Worm (Caenorhabditis elegans) whole organism, late embryonic: ENCODE measurements around the gene col-2.

ENCODE experiments used
- C38D4.7 ChIP-seq: fragments of 200-800 bp; sonication (Bioruptor generic); optimal IDR thresholded peaks from 2 replicates; lab custom pipeline; 2018; ENCODE audit warnings: mild to moderate bottlenecking, missing genetic modification characterization, moderate library complexity, missing compliant biosample characterization
- F13H6.1 ChIP-seq: sonication (generic microtip); optimal IDR thresholded peaks from 2 replicates; lab custom pipeline; 2016; ENCODE audit warnings: missing genetic modification characterization, missing compliant biosample characterization
- K02D7.2 ChIP-seq: sonication (generic microtip); optimal IDR thresholded peaks from 2 replicates; lab custom pipeline; 2017; ENCODE audit warnings: mild to moderate bottlenecking, missing genetic modification characterization, missing compliant biosample characterization
- T23F11.4 ChIP-seq: fragments of 200-800 bp; sonication (Bioruptor generic); optimal IDR thresholded peaks from 2 replicates; lab custom pipeline; 2018; ENCODE audit warnings: mild to moderate bottlenecking, missing genetic modification characterization, missing compliant biosample characterization
- ahr-1 ChIP-seq: sonication (generic microtip); optimal IDR thresholded peaks from 2 replicates; lab custom pipeline; 2016; ENCODE audit warnings: missing genetic modification characterization, missing compliant biosample characterization
- ama-1 ChIP-seq: fragments of 150-350 bp; optimal IDR thresholded peaks from 2 replicates; lab custom pipeline; 2014
- ceh-14 ChIP-seq: sonication (generic microtip); optimal IDR thresholded peaks from 2 replicates; lab custom pipeline; 2016; ENCODE audit warnings: missing genotype, missing genetic modification characterization, missing compliant biosample characterization
- ceh-2 ChIP-seq: sonication (generic microtip); optimal IDR thresholded peaks from 2 replicates; lab custom pipeline; 2016; ENCODE audit warnings: missing genotype, missing genetic modification characterization, missing compliant biosample characterization
- ceh-22 ChIP-seq: sonication (generic microtip); optimal IDR thresholded peaks from 2 replicates; lab custom pipeline; 2017; ENCODE audit warnings: missing biosample characterization, missing genetic modification characterization
- ceh-30 ChIP-seq: fragments of 150-350 bp; optimal IDR thresholded peaks from 2 replicates; lab custom pipeline; 2014; ENCODE audit warnings: missing biosample characterization, missing genetic modification characterization
- ceh-31 ChIP-seq: sonication (generic microtip); optimal IDR thresholded peaks from 2 replicates; lab custom pipeline; 2016; ENCODE audit warnings: missing genetic modification characterization, missing compliant biosample characterization
- ceh-34 ChIP-seq: sonication (generic microtip); optimal IDR thresholded peaks from 2 replicates; lab custom pipeline; 2016; ENCODE audit warnings: mild to moderate bottlenecking, missing genetic modification characterization, missing compliant biosample characterization
- ceh-45 ChIP-seq: fragments of 200-800 bp; sonication (Bioruptor generic); IDR thresholded peaks from 2 replicates; pipeline ENCODE4 v1.3.6; 2022; ENCODE audit warnings: missing genetic modification reagents, missing genetic modification characterization, missing compliant biosample characterization
- ceh-6 ChIP-seq: fragments of 200-800 bp; sonication (Bioruptor generic); optimal IDR thresholded peaks from 2 replicates; lab custom pipeline; 2018; ENCODE audit warnings: mild to moderate bottlenecking, missing genetic modification characterization, missing compliant biosample characterization
- ceh-9 ChIP-seq: sonication (generic microtip); optimal IDR thresholded peaks from 2 replicates; lab custom pipeline; 2016; ENCODE audit warnings: mild to moderate bottlenecking, missing genetic modification characterization, inconsistent platforms, missing compliant biosample characterization
- che-1 ChIP-seq: sonication (generic microtip); optimal IDR thresholded peaks from 2 replicates; lab custom pipeline; 2016; ENCODE audit warnings: mild to moderate bottlenecking, missing genetic modification characterization, missing compliant biosample characterization
- dmd-4 ChIP-seq: sonication (generic microtip); optimal IDR thresholded peaks from 2 replicates; lab custom pipeline; 2016; ENCODE audit warnings: borderline replicate concordance, missing genetic modification characterization, missing compliant biosample characterization
- dve-1 ChIP-seq: sonication (generic microtip); optimal IDR thresholded peaks from 2 replicates; lab custom pipeline; 2017; ENCODE audit warnings: antibody characterized with exemption, mild to moderate bottlenecking, missing genetic modification characterization, missing compliant biosample characterization
- elt-2 ChIP-seq: sonication (generic microtip); optimal IDR thresholded peaks from 2 replicates; lab custom pipeline; 2016; ENCODE audit warnings: missing genetic modification reagents, missing genetic modification characterization, missing compliant biosample characterization
- elt-4 ChIP-seq: sonication (generic microtip); optimal IDR thresholded peaks from 2 replicates; lab custom pipeline; 2016; ENCODE audit warnings: missing genetic modification characterization, missing compliant biosample characterization
- ets-4 ChIP-seq: sonication (generic microtip); optimal IDR thresholded peaks from 2 replicates; lab custom pipeline; 2016; ENCODE audit warnings: missing genetic modification characterization, missing compliant biosample characterization
- fkh-10 ChIP-seq: fragments of 150-350 bp; optimal IDR thresholded peaks from 2 replicates; lab custom pipeline; 2014; ENCODE audit warnings: missing biosample characterization, missing genetic modification reagents, missing genetic modification characterization
- fkh-6 ChIP-seq: sonication (generic microtip); optimal IDR thresholded peaks from 2 replicates; lab custom pipeline; 2016; ENCODE audit warnings: missing genetic modification characterization, missing compliant biosample characterization
- gmeb-2 ChIP-seq: sonication (generic microtip); optimal IDR thresholded peaks from 2 replicates; lab custom pipeline; 2016; ENCODE audit warnings: missing genetic modification characterization, inconsistent platforms, missing compliant biosample characterization
- hlh-13 ChIP-seq: fragments of 200-800 bp; sonication (Bioruptor generic); optimal IDR thresholded peaks from 2 replicates; lab custom pipeline; 2018; ENCODE audit warnings: mild to moderate bottlenecking, missing genetic modification characterization, missing compliant biosample characterization
- hlh-15 ChIP-seq: sonication (generic microtip); optimal IDR thresholded peaks from 2 replicates; lab custom pipeline; 2016; ENCODE audit warnings: missing genetic modification characterization, missing compliant biosample characterization
- hlh-8 ChIP-seq: sonication (generic microtip); optimal IDR thresholded peaks from 2 replicates; lab custom pipeline; 2016; ENCODE audit warnings: missing genotype, missing genetic modification characterization, missing compliant biosample characterization
- lim-6 ChIP-seq: sonication (generic microtip); optimal IDR thresholded peaks from 2 replicates; lab custom pipeline; 2016; ENCODE audit warnings: missing genetic modification characterization, missing compliant biosample characterization
- lin-11 ChIP-seq: fragments of 200-800 bp; sonication (Bioruptor generic); optimal IDR thresholded peaks from 2 replicates; lab custom pipeline; 2018; ENCODE audit warnings: mild to moderate bottlenecking, missing genetic modification characterization, missing compliant biosample characterization
- madf-2 ChIP-seq: sonication (generic microtip); optimal IDR thresholded peaks from 2 replicates; lab custom pipeline; 2017; ENCODE audit warnings: missing genetic modification characterization, missing compliant biosample characterization
- mec-3 ChIP-seq: sonication (generic microtip); optimal IDR thresholded peaks from 2 replicates; lab custom pipeline; 2016; ENCODE audit warnings: borderline replicate concordance, missing genetic modification characterization, missing compliant biosample characterization
- nfya-1 ChIP-seq: sonication (generic microtip); optimal IDR thresholded peaks from 2 replicates; lab custom pipeline; 2017; ENCODE audit warnings: missing genetic modification characterization, mild to moderate bottlenecking, missing compliant biosample characterization, antibody characterized with exemption, moderate library complexity
- nhr-11 ChIP-seq: fragments of 150-350 bp; optimal IDR thresholded peaks from 2 replicates; lab custom pipeline; 2014; ENCODE audit warnings: missing biosample characterization, missing genetic modification characterization
- npax-4 ChIP-seq: sonication (generic microtip); optimal IDR thresholded peaks from 2 replicates; lab custom pipeline; 2016; ENCODE audit warnings: missing genetic modification characterization, missing compliant biosample characterization
- odd-2 ChIP-seq: sonication (generic microtip); optimal IDR thresholded peaks from 2 replicates; lab custom pipeline; 2017; ENCODE audit warnings: antibody characterized with exemption, mild to moderate bottlenecking, missing genetic modification characterization, missing compliant biosample characterization
- pag-3 ChIP-seq: sonication (generic microtip); optimal IDR thresholded peaks from 2 replicates; lab custom pipeline; 2016; ENCODE audit warnings: missing compliant biosample characterization, missing genetic modification characterization, borderline replicate concordance
- pha-4 ChIP-seq: fragments of 150-350 bp; optimal IDR thresholded peaks from 2 replicates; lab custom pipeline; 2018; ENCODE audit warnings: missing biosample characterization, missing genetic modification reagents, missing genetic modification characterization
- pqm-1 ChIP-seq: sonication (generic microtip); optimal IDR thresholded peaks from 2 replicates; lab custom pipeline; 2016; ENCODE audit warnings: missing genetic modification characterization, missing compliant biosample characterization
- pros-1 ChIP-seq: fragments of 150-350 bp; optimal IDR thresholded peaks from 2 replicates; lab custom pipeline; 2014; ENCODE audit warnings: missing biosample characterization, missing genetic modification reagents, missing genetic modification characterization
- sdc-2 ChIP-seq: sonication (generic microtip); optimal IDR thresholded peaks from 2 replicates; lab custom pipeline; 2016; ENCODE audit warnings: missing genotype, missing genetic modification characterization, missing compliant biosample characterization
- sox-4 ChIP-seq: sonication (generic microtip); optimal IDR thresholded peaks from 2 replicates; lab custom pipeline; 2017; ENCODE audit warnings: mild to moderate bottlenecking, missing genetic modification characterization, inconsistent platforms, missing compliant biosample characterization
- syd-9 ChIP-seq: sonication (generic microtip); optimal IDR thresholded peaks from 2 replicates; lab custom pipeline; 2016; ENCODE audit warnings: mild to moderate bottlenecking, missing genetic modification characterization, moderate library complexity, missing compliant biosample characterization
- tbx-2 ChIP-seq: sonication (generic microtip); optimal IDR thresholded peaks from 2 replicates; lab custom pipeline; 2016; ENCODE audit warnings: missing genetic modification characterization, missing compliant biosample characterization
- tbx-7 ChIP-seq: sonication (generic microtip); optimal IDR thresholded peaks from 2 replicates; lab custom pipeline; 2016; ENCODE audit warnings: missing genotype, missing genetic modification characterization, missing compliant biosample characterization
- unc-42 ChIP-seq: sonication (generic microtip); optimal IDR thresholded peaks from 2 replicates; lab custom pipeline; 2016; ENCODE audit warnings: missing genotype, missing genetic modification characterization, missing compliant biosample characterization
- unc-55 ChIP-seq: sonication (generic microtip); optimal IDR thresholded peaks from 2 replicates; lab custom pipeline; 2017; ENCODE audit warnings: missing biosample characterization, missing genetic modification reagents, missing genetic modification characterization
- unc-86 ChIP-seq: sonication (generic microtip); optimal IDR thresholded peaks from 2 replicates; lab custom pipeline; 2016; ENCODE audit warnings: missing genetic modification characterization, missing compliant biosample characterization
- zip-5 ChIP-seq: sonication (generic microtip); optimal IDR thresholded peaks from 2 replicates; lab custom pipeline; 2016; ENCODE audit warnings: missing genetic modification characterization, missing compliant biosample characterization

col-2 gene

ce11 chrIV:10060795-10061194 lies 24.5 kb downstream of the col-2 start:
- TF ChIP-seq ets-4 (tag; lab: Kevin White, UChicago): no peak
- no peak for TF ChIP-seq elt-4 (tag; lab: Kevin White, UChicago)
- no peak for TF ChIP-seq npax-4
- TF ChIP-seq ceh-34 (tag; lab: Kevin White, UChicago): no peak
- TF ChIP-seq dmd-4: no peak
- TF ChIP-seq unc-86 (tag; lab: Kevin White, UChicago): no peak
- no peak for TF ChIP-seq sdc-2 (tag; lab: Kevin White, UChicago)
- TF ChIP-seq K02D7.2 (tag; lab: Kevin White, UChicago): no peak
- no peak for TF ChIP-seq fkh-6
- TF ChIP-seq tbx-7 (tag; lab: Kevin White, UChicago): no peak
- no peak for TF ChIP-seq unc-42 (tag; lab: Kevin White, UChicago)
- TF ChIP-seq madf-2 (tag; lab: Kevin White, UChicago): no peak
- no peak for TF ChIP-seq pha-4 (tag; lab: Kevin White, UChicago)
- no peak for TF ChIP-seq hlh-8 (tag; lab: Kevin White, UChicago)
- no peak for TF ChIP-seq sox-4 (tag; lab: Kevin White, UChicago)

- TF ChIP-seq elt-2 (tag; lab: Kevin White, UChicago) (peak; percentile 91), hlh-8 (tag; lab: Kevin White, UChicago) (no peak)
- TF ChIP-seq, all 69 proteins: peak for 1
Observed at ce11 chrIV:10059175-10059574, 26.1 kb downstream of the col-2 start.

- TF ChIP-seq pqm-1 (no peak), pha-4 (tag; lab: Kevin White, UChicago) (no peak)
Observed at ce11 chrIV:10056138-10056537, 29.1 kb downstream of the col-2 start, which contains the start of gene T04B2.7. Gene T04B2.7, minus strand, starts transcription at chrIV:10056238.

- TF ChIP-seq ceh-9: no peak
- TF ChIP-seq pag-3 (tag; lab: Kevin White, UChicago): no peak
- TF ChIP-seq ceh-31 (tag; lab: Kevin White, UChicago): no peak
- no peak for TF ChIP-seq fkh-10 (GFP tag; lab: Kevin White, UChicago)
- TF ChIP-seq che-1 (tag; lab: Kevin White, UChicago): no peak
- TF ChIP-seq ahr-1: no peak
- TF ChIP-seq C38D4.7 (GFP tag; lab: Kevin White, UChicago): no peak
- TF ChIP-seq unc-42 (tag; lab: Kevin White, UChicago): no peak
- no peak for TF ChIP-seq ama-1 (lab: Kevin White, UChicago)
- TF ChIP-seq tbx-2: no peak
- no peak for TF ChIP-seq T23F11.4 (GFP tag; lab: Kevin White, UChicago)
- no peak for TF ChIP-seq dve-1 (tag; lab: Kevin White, UChicago)
- TF ChIP-seq lim-6 (tag; lab: Kevin White, UChicago): no peak
- no peak for TF ChIP-seq ceh-22 (tag; lab: Kevin White, UChicago)
- no peak for TF ChIP-seq mec-3
- no peak for TF ChIP-seq unc-55 (GFP tag; lab: Kevin White, UChicago)
- TF ChIP-seq gmeb-2 (tag; lab: Kevin White, UChicago): no peak
- no peak for TF ChIP-seq syd-9
Observed at ce11 chrIV:10053550-10053949, 31.7 kb downstream of the col-2 start, which contains the start of gene srv-12. Gene srv-12, minus strand, starts transcription at chrIV:10053650.

ce11 chrIV:10051088-10051487 lies 34.2 kb downstream of the col-2 start, which contains the start of gene T04B2.8:
Gene T04B2.8, minus strand, starts transcription at chrIV:10051188.
- TF ChIP-seq ceh-6 (GFP tag; lab: Kevin White, UChicago) (no peak), ceh-2 (tag; lab: Kevin White, UChicago) (no peak), npax-4 (no peak), hlh-13 (GFP tag; lab: Kevin White, UChicago) (no peak), fkh-6 (no peak), ceh-45 (GFP tag; lab: Robert Waterston, UW) (no peak), pros-1 (tag; lab: Kevin White, UChicago) (no peak), ceh-14 (tag; lab: Kevin White, UChicago) (no peak), mec-3 (no peak), hlh-15 (no peak), ceh-30 (tag; lab: Kevin White, UChicago) (no peak), zip-5 (tag; lab: Kevin White, UChicago) (no peak), ceh-9 (no peak), nfya-1 (no peak), odd-2 (no peak), T23F11.4 (GFP tag; lab: Kevin White, UChicago) (no peak), nhr-11 (tag; lab: Kevin White, UChicago) (no peak), F13H6.1 (no peak), lin-11 (tag; lab: Kevin White, UChicago) (no peak)
